Worm (Caenorhabditis elegans) whole organism, late embryonic: Measurements from ENCODE around the gene glb-31.

Experiments
- Y22D7AL.16 ChIP-seq: sonication (generic microtip); optimal IDR thresholded peaks from 2 replicates; lab custom pipeline; 2016; ENCODE audit warnings: missing genetic modification characterization, missing compliant biosample characterization
- ceh-30 ChIP-seq: fragments of 150-350 bp; optimal IDR thresholded peaks from 2 replicates; lab custom pipeline; 2014; ENCODE audit warnings: missing biosample characterization, missing genetic modification characterization

glb-31 gene

ce11 chrII:1252259-1252658 is 49.2 kb downstream of the glb-31 start, which contains the start of gene lin-42:
lin-42 (minus strand) TSS chrII:1252359.
- no peak for TF ChIP-seq Y22D7AL.16 (tag; lab: Kevin White, UChicago)
- no peak for TF ChIP-seq ceh-30 (tag; lab: Kevin White, UChicago)
